Fruit fly (Drosophila melanogaster) whole organism, embryonic: ENCODE measurements around the gene Lcch3.
A peak's percentile ranks its signal among the peaks of the same experiment; 100 is the strongest.

Experiments used
- BEAF-32 ChIP-seq: fragments of 200-800 bp; sonication (Bioruptor generic); optimal IDR thresholded peaks from 3 replicates; lab custom pipeline; 2017; ENCODE audit warnings: missing biosample characterization, missing genetic modification characterization, mild to moderate bottlenecking, moderate library complexity, missing genetic modification reagents
- C15 ChIP-seq: fragments of 200-800 bp; sonication (Bioruptor generic); IDR thresholded peaks from 3 replicates; pipeline ENCODE4 v1.3.6; 2022; ENCODE audit warnings: missing biosample characterization, missing genetic modification characterization
- CG10267 ChIP-seq: fragments of 200-800 bp; sonication (Bioruptor generic); optimal IDR thresholded peaks from 2 replicates; lab custom pipeline; 2018; ENCODE audit warnings: missing biosample characterization, mild to moderate bottlenecking, missing genetic modification characterization, moderate library complexity
- CG10321 ChIP-seq: fragments of 200-800 bp; sonication (Bioruptor generic); IDR thresholded peaks from 2 replicates; pipeline ENCODE4 v1.3.6; 2022; ENCODE audit warnings: missing biosample characterization, missing genetic modification characterization
- CG11723 ChIP-seq: fragments of 200-800 bp; sonication (Bioruptor generic); optimal IDR thresholded peaks from 2 replicates; lab custom pipeline; 2017; ENCODE audit warnings: missing biosample characterization, mild to moderate bottlenecking, missing genetic modification characterization
- CG12155 ChIP-seq: fragments of 200-800 bp; sonication (Bioruptor generic); optimal IDR thresholded peaks from 3 replicates; lab custom pipeline; 2016; ENCODE audit warnings: missing biosample characterization, missing genetic modification characterization
- CG1233 ChIP-seq: fragments of 200-800 bp; sonication (Bioruptor generic); optimal IDR thresholded peaks from 4 replicates; lab custom pipeline; 2018; ENCODE audit warnings: missing biosample characterization, mild to moderate bottlenecking, missing genetic modification characterization
- CG14860 ChIP-seq: fragments of 200-800 bp; sonication (Bioruptor generic); IDR thresholded peaks from 3 replicates; pipeline ENCODE4 v1.3.6; 2022; ENCODE audit warnings: missing biosample characterization, missing genetic modification characterization; ENCODE audit not compliant: partially characterized antibody
- CG15514 ChIP-seq: fragments of 200-800 bp; sonication (Bioruptor generic); optimal IDR thresholded peaks from 3 replicates; lab custom pipeline; 2017; ENCODE audit warnings: missing biosample characterization, missing genetic modification characterization, mild to moderate bottlenecking, moderate library complexity, missing genetic modification reagents
- CG1602 ChIP-seq: fragments of 200-800 bp; sonication (Bioruptor generic); optimal IDR thresholded peaks from 3 replicates; lab custom pipeline; 2016; ENCODE audit warnings: missing biosample characterization, missing genetic modification characterization
- CG17802 ChIP-seq: fragments of 200-800 bp; sonication (Bioruptor generic); optimal IDR thresholded peaks from 2 replicates; lab custom pipeline; 2018; ENCODE audit warnings: missing biosample characterization, mild to moderate bottlenecking, missing genetic modification characterization, moderate library complexity
- CG18262 ChIP-seq: fragments of 200-800 bp; optimal IDR thresholded peaks from 3 replicates; lab custom pipeline; 2019; ENCODE audit warnings: missing biosample characterization, mild to moderate bottlenecking, missing genetic modification characterization, moderate library complexity
- CG2120 ChIP-seq: fragments of 200-800 bp; sonication (Bioruptor generic); optimal IDR thresholded peaks from 3 replicates; lab custom pipeline; 2016; ENCODE audit warnings: missing biosample characterization, missing genetic modification characterization
- CG33557 ChIP-seq: fragments of 200-800 bp; sonication (Bioruptor generic); optimal IDR thresholded peaks from 2 replicates; lab custom pipeline; 2019; ENCODE audit warnings: missing biosample characterization, mild to moderate bottlenecking, missing genetic modification characterization, moderate library complexity
- CG34422 ChIP-seq: fragments of 200-800 bp; sonication (Bioruptor generic); IDR thresholded peaks from 3 replicates; pipeline ENCODE4 v1.3.6; 2022; ENCODE audit warnings: missing biosample characterization, missing genetic modification characterization
- CG3847 ChIP-seq: fragments of 200-800 bp; sonication (Bioruptor generic); IDR thresholded peaks from 2 replicates; pipeline ENCODE4 v1.3.6; 2022; ENCODE audit warnings: missing biosample characterization, missing genetic modification characterization
- CG4617 ChIP-seq: fragments of 200-800 bp; sonication (Bioruptor generic); optimal IDR thresholded peaks from 3 replicates; lab custom pipeline; 2016; ENCODE audit warnings: missing biosample characterization, missing genetic modification characterization, borderline replicate concordance
- CG8089 ChIP-seq: fragments of 200-800 bp; sonication (Bioruptor generic); optimal IDR thresholded peaks from 3 replicates; lab custom pipeline; 2016; ENCODE audit warnings: missing biosample characterization, missing genetic modification characterization
- CG8388 ChIP-seq: fragments of 200-800 bp; sonication (Bioruptor generic); optimal IDR thresholded peaks from 2 replicates; lab custom pipeline; 2019; ENCODE audit warnings: missing biosample characterization, mild to moderate bottlenecking, missing genetic modification characterization, moderate library complexity
- CG8924 ChIP-seq: fragments of 200-800 bp; optimal IDR thresholded peaks from 3 replicates; lab custom pipeline; 2019; ENCODE audit warnings: missing biosample characterization, mild to moderate bottlenecking, missing genetic modification characterization, moderate library complexity
- CG9817 ChIP-seq: fragments of 200-800 bp; sonication (Bioruptor generic); optimal IDR thresholded peaks from 2 replicates; lab custom pipeline; 2018; ENCODE audit warnings: missing biosample characterization, mild to moderate bottlenecking, missing genetic modification characterization, moderate library complexity
- D19A ChIP-seq: fragments of 200-800 bp; optimal IDR thresholded peaks from 3 replicates; lab custom pipeline; 2019; ENCODE audit warnings: missing biosample characterization, mild to moderate bottlenecking, missing genetic modification characterization, moderate library complexity
- Dref ChIP-seq: fragments of 200-800 bp; sonication (Bioruptor generic); IDR thresholded peaks from 2 replicates; pipeline ENCODE4 v1.3.6; 2022; ENCODE audit warnings: missing biosample characterization, missing genetic modification characterization
- Gug ChIP-seq: fragments of 200-800 bp; sonication (Bioruptor generic); IDR thresholded peaks from 4 replicates; pipeline ENCODE4 v1.3.6; 2022; ENCODE audit warnings: missing biosample characterization, missing genetic modification characterization
- Hmx ChIP-seq: fragments of 200-800 bp; sonication (Bioruptor generic); optimal IDR thresholded peaks from 2 replicates; lab custom pipeline; 2016; ENCODE audit warnings: missing biosample characterization, missing genetic modification characterization
- Mad ChIP-seq: fragments of 200-800 bp; sonication (Bioruptor generic); optimal IDR thresholded peaks from 2 replicates; lab custom pipeline; 2016; ENCODE audit warnings: missing biosample characterization, missing genetic modification characterization
- Med ChIP-seq: fragments of 200-800 bp; sonication (Bioruptor generic); peaks from one replicate; lab custom pipeline; 2016; ENCODE audit warnings: missing biosample characterization, missing genetic modification characterization, mild to moderate bottlenecking, inconsistent platforms, moderate library complexity
- Ptx1 ChIP-seq: fragments of 200-800 bp; sonication (Bioruptor generic); IDR thresholded peaks from 2 replicates; pipeline ENCODE4 v1.3.6; 2022; ENCODE audit warnings: missing biosample characterization, missing genetic modification characterization
- Rfx ChIP-seq: fragments of 200-800 bp; sonication (Bioruptor generic); IDR thresholded peaks from 2 replicates; pipeline ENCODE4 v1.3.6; 2022; ENCODE audit warnings: missing biosample characterization, missing genetic modification characterization
- Side ChIP-seq: fragments of 200-800 bp; sonication (Bioruptor generic); optimal IDR thresholded peaks from 2 replicates; lab custom pipeline; 2016; ENCODE audit warnings: missing biosample characterization, missing genetic modification characterization
- Six4 ChIP-seq: fragments of 200-800 bp; sonication (Bioruptor generic); optimal IDR thresholded peaks from 2 replicates; lab custom pipeline; 2016; ENCODE audit warnings: missing biosample characterization, missing genetic modification characterization
- Sry-δ ChIP-seq: fragments of 200-800 bp; sonication (Bioruptor generic); optimal IDR thresholded peaks from 2 replicates; lab custom pipeline; 2016; ENCODE audit warnings: missing biosample characterization, missing genetic modification characterization
- Xrp1 ChIP-seq: fragments of 200-800 bp; sonication (Bioruptor generic); IDR thresholded peaks from 2 replicates; pipeline ENCODE4 v1.3.6; 2022; ENCODE audit warnings: missing biosample characterization, missing genetic modification characterization
- ab ChIP-seq: fragments of 200-800 bp; sonication (Bioruptor generic); optimal IDR thresholded peaks from 2 replicates; lab custom pipeline; 2016; ENCODE audit warnings: missing biosample characterization, missing genetic modification characterization
- crc ChIP-seq: fragments of 200-800 bp; sonication (Bioruptor generic); optimal IDR thresholded peaks from 2 replicates; lab custom pipeline; 2016; ENCODE audit warnings: missing biosample characterization, missing genetic modification characterization
- ems ChIP-seq: fragments of 200-800 bp; sonication (Bioruptor generic); optimal IDR thresholded peaks from 3 replicates; lab custom pipeline; 2016; ENCODE audit warnings: missing biosample characterization, missing genetic modification characterization
- ewg ChIP-seq: fragments of 200-800 bp; sonication (Bioruptor generic); optimal IDR thresholded peaks from 3 replicates; lab custom pipeline; 2017; ENCODE audit warnings: mild to moderate bottlenecking, missing biosample characterization, missing genetic modification reagents, missing genetic modification characterization
- fd96Cb ChIP-seq: fragments of 200-800 bp; sonication (Bioruptor generic); optimal IDR thresholded peaks from 2 replicates; lab custom pipeline; 2018; ENCODE audit warnings: missing biosample characterization, mild to moderate bottlenecking, missing genetic modification characterization, moderate library complexity
- grau ChIP-seq: fragments of 200-800 bp; optimal IDR thresholded peaks from 3 replicates; lab custom pipeline; 2019; ENCODE audit warnings: missing biosample characterization, mild to moderate bottlenecking, missing genetic modification characterization, moderate library complexity
- gsb-n ChIP-seq: fragments of 200-800 bp; sonication (Bioruptor generic); optimal IDR thresholded peaks from 3 replicates; lab custom pipeline; 2018; ENCODE audit warnings: missing biosample characterization, mild to moderate bottlenecking, missing genetic modification characterization
- jing ChIP-seq: fragments of 200-800 bp; sonication (Bioruptor generic); optimal IDR thresholded peaks from 2 replicates; lab custom pipeline; 2018; ENCODE audit warnings: missing biosample characterization, mild to moderate bottlenecking, missing genetic modification characterization
- pfk ChIP-seq: fragments of 200-800 bp; sonication (Bioruptor generic); optimal IDR thresholded peaks from 2 replicates; lab custom pipeline; 2018; ENCODE audit warnings: missing biosample characterization, mild to moderate bottlenecking, missing genetic modification characterization, moderate library complexity
- pzg ChIP-seq: fragments of 200-800 bp; sonication (Bioruptor generic); optimal IDR thresholded peaks from 3 replicates; lab custom pipeline; 2018; ENCODE audit warnings: missing biosample characterization, mild to moderate bottlenecking, missing genetic modification characterization, moderate library complexity
- so ChIP-seq: fragments of 200-800 bp; sonication (Bioruptor generic); IDR thresholded peaks from 3 replicates; pipeline ENCODE4 v1.3.6; 2022; ENCODE audit warnings: missing biosample characterization, missing genetic modification characterization
- sug ChIP-seq: fragments of 200-800 bp; optimal IDR thresholded peaks from 2 replicates; lab custom pipeline; 2019; ENCODE audit warnings: missing biosample characterization, mild to moderate bottlenecking, missing genetic modification characterization, moderate library complexity
- tll ChIP-seq, 2 experiments: fragments of 200-800 bp in 1 of 2; fragments of >200 bp in 1 of 2; sonication (Bioruptor generic) in 1 of 2; optimal IDR thresholded peaks; 2 replicates each; lab custom pipeline; 2017 to 2019; ENCODE audit warnings: missing biosample characterization in 2 of 2, missing genetic modification characterization in 2 of 2, mild to moderate bottlenecking in 1 of 2, moderate library complexity in 1 of 2
- twi ChIP-seq: fragments of 200-800 bp; optimal IDR thresholded peaks from 2 replicates; lab custom pipeline; 2019; ENCODE audit warnings: missing biosample characterization, mild to moderate bottlenecking, missing genetic modification characterization, moderate library complexity
- usp ChIP-seq: fragments of >200 bp; optimal IDR thresholded peaks from 2 replicates; lab custom pipeline; 2017; ENCODE audit warnings: missing biosample characterization, missing genetic modification characterization

Lcch3 gene

DNA sequence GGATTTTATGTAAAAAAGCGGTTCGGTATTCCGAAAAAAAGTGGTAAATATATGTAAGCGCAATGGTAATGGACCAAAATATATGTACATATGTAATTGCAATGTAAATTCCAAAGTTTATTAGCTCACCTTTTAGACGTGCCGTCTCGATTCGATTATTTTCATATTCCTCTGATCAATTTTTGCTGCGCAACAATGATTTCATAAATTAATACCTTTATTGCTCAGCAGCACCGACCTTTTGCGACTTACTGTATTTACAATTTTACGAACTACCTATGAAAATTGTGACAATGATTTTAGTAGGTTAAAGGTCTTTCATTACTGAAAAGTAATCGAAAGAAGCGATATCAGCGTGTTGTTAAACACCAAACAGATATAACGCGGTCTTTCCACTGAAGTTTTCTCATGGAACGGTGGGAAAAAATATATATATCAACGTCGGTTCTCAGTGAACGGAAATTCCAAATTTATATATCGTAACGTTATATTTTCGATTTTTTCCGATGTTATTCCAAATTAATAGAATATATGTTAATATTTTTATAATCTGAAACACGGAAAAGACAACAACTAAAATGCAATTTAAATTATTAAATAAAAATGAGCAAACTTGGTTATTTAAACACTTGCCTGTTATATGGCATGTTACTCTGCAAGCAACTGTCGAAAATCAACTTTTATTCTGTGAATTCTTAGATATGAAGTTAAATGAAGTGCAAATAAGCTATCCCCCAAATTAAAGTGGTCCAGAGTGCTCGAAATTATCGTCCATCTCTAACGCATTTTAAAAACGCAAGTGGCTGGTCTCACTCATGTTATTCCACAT, 34.9 kb upstream of the Lcch3 start, which contains the start of the genes MSBP and CG15916:
MSBP (minus strand) TSS at position 330 of the 829 bp plus-strand sequence.
CG15916 (plus strand) TSS at position 810 of the 829 bp plus-strand sequence.
- TF ChIP-seq CG8924 (tag; lab: Kevin White, UChicago) (peak; percentile 27), crc (GFP tag; lab: Kevin White, UChicago) (no peak), Dref (GFP tag; lab: Robert Waterston, UW) (peak; percentile 61), jing (GFP tag; lab: Kevin White, UChicago) (no peak), CG34422 (GFP tag; lab: Robert Waterston, UW) (0 out of 3 replicates have a peak, but pooled peaks have one; percentile 14), CG1602 (GFP tag; lab: Kevin White, UChicago) (peak; percentile 13), Med (peak; percentile 53), twi (tag; lab: Kevin White, UChicago) (peak; percentile 14), CG8089 (GFP tag; lab: Kevin White, UChicago) (no peak), Rfx (GFP tag; lab: Robert Waterston, UW) (peak; percentile 49; the same call in 1 of the 2 replicates), Gug (GFP tag; lab: Robert Waterston, UW) (no peak), BEAF-32 (GFP tag; lab: Kevin White, UChicago) (peak; percentile 72), CG18262 (tag; lab: Kevin White, UChicago) (peak; percentile 48), CG4617 (GFP tag; lab: Kevin White, UChicago) (no peak), CG12155 (GFP tag; lab: Kevin White, UChicago) (peak; percentile 25), usp (no peak), tll (GFP tag; optimal IDR thresholded peaks at IDR 0.05; lab: Kevin White, UChicago) (no peak), pfk (GFP tag; lab: Kevin White, UChicago) (peak; percentile 76), Hmx (no peak), CG11723 (GFP tag; lab: Kevin White, UChicago) (peak; percentile 61), so (GFP tag; lab: Robert Waterston, UW) (no peak), CG15514 (peak; percentile 34), gsb-n (tag; lab: Kevin White, UChicago) (no peak), CG14860 (GFP tag; lab: Robert Waterston, UW) (0 out of 3 replicates have a peak, but pooled peaks have one; percentile 29), Mad (GFP tag; lab: Kevin White, UChicago) (no peak), Xrp1 (peak; percentile 32; the same call in 1 of the 2 replicates), CG8388 (peak; percentile 3), ab (GFP tag; lab: Kevin White, UChicago) (no peak), fd96Cb (peak; percentile 43), pzg (GFP tag; lab: Kevin White, UChicago) (peak; percentile 20), CG2120 (peak; percentile 41), CG1233 (peak; percentile 31), C15 (no peak), Ptx1 (GFP tag; lab: Robert Waterston, UW) (peak; percentile 27; the same call in 1 of the 2 replicates), Six4 (GFP tag; lab: Kevin White, UChicago) (peak; percentile 26), Side (no peak), CG10321 (GFP tag; lab: Robert Waterston, UW) (no peak), D19A (peak; percentile 1), CG9817 (tag; lab: Kevin White, UChicago) (no peak), CG3847 (peak; percentile 32; the same call in 1 of the 2 replicates), grau (tag; lab: Kevin White, UChicago) (peak; percentile 44), sug (tag; lab: Kevin White, UChicago) (peak; percentile 20), CG10267 (peak; percentile 70), CG33557 (GFP tag; lab: Kevin White, UChicago) (peak; percentile 18), CG17802 (tag; lab: Kevin White, UChicago) (peak; percentile 59), Sry-δ (GFP tag; lab: Kevin White, UChicago) (peak; percentile 68), ems (GFP tag; lab: Kevin White, UChicago) (no peak), ewg (GFP tag; lab: Kevin White, UChicago) (peak; percentile 3)
